Fruit fly (Drosophila melanogaster) Kc167 (cell line): ENCODE data around the gene CG14644.
"Not testable (repeated sequence)": the region's sequence is repeated elsewhere in the genome, so short reads cannot be mapped to it uniquely, and the experiment has no call there.

Experiments
- Myc ChIP-seq: fragments of >200 bp; optimal IDR thresholded peaks from 2 replicates; lab custom pipeline; 2017; ENCODE audit warnings: missing external identifiers
- Sin3A ChIP-seq: fragments of >200 bp; optimal IDR thresholded peaks from 2 replicates; lab custom pipeline; 2018; ENCODE audit warnings: missing external identifiers
- h ChIP-seq: fragments of >200 bp; optimal IDR thresholded peaks from 3 replicates; lab custom pipeline; 2018; ENCODE audit warnings: missing external identifiers
- insv ChIP-seq: fragments of >200 bp; optimal IDR thresholded peaks from 3 replicates; lab custom pipeline; 2018; ENCODE audit warnings: missing external identifiers
- psq ChIP-seq: fragments of >200 bp; optimal IDR thresholded peaks from 2 replicates; lab custom pipeline; 2017; ENCODE audit warnings: missing external identifiers
- ttk ChIP-seq: sonication (Bioruptor generic); optimal IDR thresholded peaks from 2 replicates; lab custom pipeline; 2017; ENCODE audit warnings: missing external identifiers

The CG14644 gene

DNA sequence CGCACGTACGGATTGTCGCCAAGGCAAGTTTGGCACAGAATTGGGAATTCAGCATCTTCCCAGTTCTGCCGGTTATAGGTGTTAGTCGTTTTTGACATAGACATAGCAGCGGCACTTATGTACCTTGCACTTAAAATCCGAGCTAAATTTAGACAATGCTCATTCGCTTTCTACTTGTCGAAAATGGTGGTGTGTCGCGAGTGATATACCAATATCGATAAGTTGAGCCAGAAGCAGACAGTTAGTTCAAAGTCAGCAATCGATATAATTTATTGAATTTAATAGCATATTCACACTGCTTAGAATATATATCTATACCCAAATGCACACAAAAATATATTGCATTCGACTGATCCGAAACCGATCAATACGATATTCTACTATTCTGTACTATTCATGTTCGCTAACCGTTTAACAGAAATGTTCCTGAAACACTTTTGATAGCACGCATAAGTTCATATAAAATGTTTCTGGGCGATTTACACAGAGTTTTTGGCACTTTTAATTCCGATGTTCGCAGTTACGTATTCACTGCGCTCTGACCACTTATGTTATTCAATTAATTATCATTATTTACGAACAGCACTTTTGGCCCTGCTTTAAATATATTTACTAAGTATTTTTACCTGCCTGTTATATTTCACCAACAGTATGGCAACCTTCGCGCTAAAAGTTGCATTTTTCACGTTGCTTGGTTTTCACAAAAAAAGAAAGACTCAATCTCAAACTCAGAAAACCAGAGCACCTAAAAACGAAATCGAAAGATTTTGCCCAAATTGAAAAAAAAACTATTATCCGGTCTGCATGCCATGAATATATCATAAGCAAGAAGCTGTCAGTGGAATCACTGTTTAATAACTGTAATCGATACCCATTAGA is 20.5 kb downstream of the CG14644 start, which contains the start of gene CG14641:
Gene CG14641, minus strand, starts transcription at position 204 of the 879 bp plus-strand sequence.
- TF ChIP-seq Myc (lab: Kevin White, UChicago): no peak
- no peak for TF ChIP-seq psq (lab: Kevin White, UChicago)
- TF ChIP-seq Sin3A (lab: Kevin White, UChicago): no peak
- no peak for TF ChIP-seq h (lab: Kevin White, UChicago)
- TF ChIP-seq insv (lab: Kevin White, UChicago): no peak
- no peak for TF ChIP-seq ttk (lab: Kevin White, UChicago)

DNA sequence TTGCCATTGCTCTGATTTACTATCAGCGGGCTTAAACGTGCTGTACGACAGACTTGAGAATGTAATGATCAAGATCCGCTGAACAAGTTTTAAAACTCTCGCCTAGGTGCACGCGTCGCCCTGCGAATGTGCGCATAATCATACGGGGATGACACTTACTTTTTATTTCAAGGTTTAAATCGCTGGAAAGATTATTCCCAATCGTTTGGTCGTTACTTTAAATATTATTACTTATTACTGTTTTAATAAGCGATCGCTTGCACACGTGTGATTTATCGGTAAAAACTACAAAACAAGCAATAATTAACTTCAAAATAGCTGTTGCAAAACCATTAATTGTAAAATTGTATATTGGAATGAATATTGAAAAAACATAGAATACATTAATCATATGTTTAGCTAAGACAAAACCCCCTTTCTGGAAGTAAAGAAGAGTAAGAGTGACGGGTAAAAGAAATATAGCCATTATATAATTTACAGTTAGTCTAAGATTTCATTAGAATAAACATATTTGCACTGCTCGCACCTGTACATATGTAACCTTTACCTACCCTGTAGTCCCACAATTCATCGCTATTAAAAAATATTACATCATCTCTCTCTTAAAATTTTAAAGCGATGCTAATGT is 23.6 kb downstream of the CG14644 start, which contains the start of gene DhpD:
Gene DhpD, minus strand, starts transcription at position 102 of the 628 bp plus-strand sequence.
- no peak for TF ChIP-seq insv (lab: Kevin White, UChicago)
- TF ChIP-seq h (lab: Kevin White, UChicago): no peak
- no peak for TF ChIP-seq Sin3A (lab: Kevin White, UChicago)

- TF ChIP-seq Sin3A (lab: Kevin White, UChicago) (no peak), ttk (lab: Kevin White, UChicago) (no peak), insv (lab: Kevin White, UChicago) (no peak), h (lab: Kevin White, UChicago) (no peak), psq (lab: Kevin White, UChicago) (no peak), Myc (lab: Kevin White, UChicago) (no peak)
These were observed 24.4 kb downstream of the CG14644 start for dm6 chr3R:4228426-4228825.

DNA sequence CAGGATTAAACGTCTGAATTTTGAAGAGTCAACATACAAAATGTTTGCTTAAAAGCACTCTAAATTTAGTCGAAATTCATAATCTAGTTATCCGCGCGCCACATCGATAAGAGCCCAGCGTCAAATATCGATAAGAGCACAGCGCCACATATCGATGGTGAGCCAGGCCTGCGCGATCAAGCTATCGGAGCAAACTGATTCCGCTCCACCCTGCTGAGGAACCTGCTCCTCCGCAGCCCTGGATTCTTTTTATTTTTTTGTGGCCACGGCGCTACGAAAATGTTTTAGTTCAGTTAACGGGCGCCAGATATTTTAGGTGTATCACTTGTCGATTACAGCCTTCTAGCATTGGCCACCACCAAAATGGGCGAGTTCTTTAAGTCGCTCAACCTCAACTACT is 32.1 kb downstream of the CG14644 start:
- no peak for TF ChIP-seq ttk (lab: Kevin White, UChicago)
- no peak for TF ChIP-seq Myc (lab: Kevin White, UChicago)
- TF ChIP-seq insv (lab: Kevin White, UChicago): no peak
- TF ChIP-seq Sin3A (lab: Kevin White, UChicago): no peak
- TF ChIP-seq psq (lab: Kevin White, UChicago): no peak

- TF ChIP-seq insv (lab: Kevin White, UChicago) (no peak), ttk (lab: Kevin White, UChicago) (no peak), psq (lab: Kevin White, UChicago) (no peak), h (lab: Kevin White, UChicago) (no peak), Sin3A (lab: Kevin White, UChicago) (no peak), Myc (lab: Kevin White, UChicago) (no peak)
These were observed 32.8 kb downstream of the CG14644 start, which contains the start of gene CG31516 for dm6 chr3R:4220030-4220429. Gene CG31516, minus strand, starts transcription at chr3R:4220130.

DNA sequence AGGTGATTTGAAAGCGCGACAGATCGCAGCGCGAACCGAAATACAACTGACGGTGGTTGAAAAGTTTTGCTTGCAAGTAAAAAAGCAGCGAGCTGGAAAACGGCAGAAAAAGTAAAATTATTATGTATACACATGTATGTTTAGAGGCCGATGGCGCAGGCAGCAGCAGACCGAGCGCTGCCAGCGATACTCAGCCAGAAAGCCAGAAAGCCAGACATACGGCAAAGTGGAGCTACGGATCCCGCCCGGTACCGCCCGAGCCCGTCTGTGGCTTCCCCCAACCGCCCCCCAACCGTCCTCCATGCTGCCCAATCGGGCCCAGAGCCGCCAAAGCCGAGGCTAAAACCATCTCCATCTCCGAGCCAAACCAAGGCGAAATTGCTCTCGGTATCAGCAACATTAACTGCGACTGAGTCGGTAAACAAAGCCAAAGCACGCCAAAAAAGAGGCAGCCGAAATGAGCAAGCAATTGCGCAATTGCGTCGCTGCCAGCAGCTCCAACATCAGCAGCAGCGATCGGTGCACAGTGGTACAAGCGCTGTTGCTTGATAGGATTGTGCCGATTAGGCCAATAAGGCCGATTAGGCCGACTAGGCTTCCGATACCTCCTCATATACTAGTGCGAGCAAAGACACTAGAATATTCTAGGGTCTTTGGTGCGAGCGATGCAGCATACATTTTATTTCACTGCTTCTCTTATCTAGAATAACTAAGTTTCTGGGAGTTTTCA is 37.4 kb downstream of the CG14644 start, which contains the start of gene CG14636:
Gene CG14636, minus strand, starts transcription at position 51 of the 730 bp plus-strand sequence.
- TF ChIP-seq psq (lab: Kevin White, UChicago): no peak
- no peak for TF ChIP-seq Myc (lab: Kevin White, UChicago)
- no peak for TF ChIP-seq ttk (lab: Kevin White, UChicago)
- no peak for TF ChIP-seq Sin3A (lab: Kevin White, UChicago)

- no peak for TF ChIP-seq ttk (lab: Kevin White, UChicago)
- TF ChIP-seq h (lab: Kevin White, UChicago): no peak
- TF ChIP-seq insv (lab: Kevin White, UChicago): no peak
- no peak for TF ChIP-seq Sin3A (lab: Kevin White, UChicago)
These were observed 38.2 kb downstream of the CG14644 start for dm6 chr3R:4214601-4215000.

DNA sequence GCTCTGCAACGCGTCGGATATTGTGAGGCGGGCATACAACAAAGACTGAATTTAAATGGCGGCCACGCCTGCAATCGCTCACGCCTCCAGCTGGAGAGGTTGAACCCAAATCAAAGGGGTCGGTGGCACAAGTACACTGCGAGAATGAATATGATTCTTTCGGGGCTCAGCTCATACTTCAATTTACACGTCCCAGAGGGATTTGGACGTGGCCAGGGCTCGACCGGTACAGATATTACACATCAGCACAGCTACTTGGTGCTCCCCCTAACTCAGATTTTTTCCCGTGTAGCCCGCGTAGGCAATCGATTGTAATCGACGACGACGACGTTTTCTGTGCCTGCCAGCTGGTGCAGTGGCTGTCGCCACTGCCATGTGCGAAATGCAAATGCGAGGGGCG is 38.8 kb downstream of the CG14644 start:
- TF ChIP-seq Sin3A (lab: Kevin White, UChicago) (no peak), insv (lab: Kevin White, UChicago) (no peak)

DNA sequence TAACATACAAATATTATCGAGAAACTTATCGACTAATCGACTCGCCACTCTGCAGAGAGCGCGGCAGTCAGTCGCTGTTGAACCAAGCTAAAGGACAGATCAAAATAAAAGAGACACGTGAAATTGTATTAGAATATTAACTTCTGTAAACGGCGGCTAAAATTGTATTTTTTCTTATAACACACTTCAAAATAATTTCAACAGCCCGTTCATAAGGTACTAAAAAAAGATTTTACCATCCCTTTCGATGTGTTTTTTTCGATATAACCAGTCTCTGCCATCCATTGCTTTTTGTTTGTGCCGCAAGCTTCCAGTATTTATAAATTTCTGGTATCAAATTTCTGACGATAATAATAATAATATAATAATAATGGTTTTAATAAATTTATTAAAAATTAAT is 41.4 kb downstream of the CG14644 start, which contains the start of gene aux:
Gene aux, plus strand, starts transcription at position 301 of the 400 bp plus-strand sequence.
- TF ChIP-seq ttk, h, Myc (lab: Kevin White, UChicago): not testable (repeated sequence)
